Fruit fly (Drosophila melanogaster): Measurements from ENCODE around the gene CG17328.

Gene CG17328

dm6 chr2L:16299466-16300311 is at the start of gene CG17328, which contains the start of gene heix:
CG17328 (plus strand) TSS chr2L:16299943.
heix (minus strand) TSS chr2L:16299858.
- TF ChIP-seq CTCF (optimal IDR thresholded peaks at IDR 0.05) (no peak), CG8478 (optimal IDR thresholded peaks at IDR 0.05) (no peak)

dm6 chr2L:16251598-16252131 is 48.1 kb upstream of the CG17328 start, which contains the start of gene CG46309:
CG46309 (minus strand) TSS chr2L:16251788.
- TF ChIP-seq CTCF (optimal IDR thresholded peaks at IDR 0.05) (no peak), CG8478 (optimal IDR thresholded peaks at IDR 0.05) (no peak)

DNA sequence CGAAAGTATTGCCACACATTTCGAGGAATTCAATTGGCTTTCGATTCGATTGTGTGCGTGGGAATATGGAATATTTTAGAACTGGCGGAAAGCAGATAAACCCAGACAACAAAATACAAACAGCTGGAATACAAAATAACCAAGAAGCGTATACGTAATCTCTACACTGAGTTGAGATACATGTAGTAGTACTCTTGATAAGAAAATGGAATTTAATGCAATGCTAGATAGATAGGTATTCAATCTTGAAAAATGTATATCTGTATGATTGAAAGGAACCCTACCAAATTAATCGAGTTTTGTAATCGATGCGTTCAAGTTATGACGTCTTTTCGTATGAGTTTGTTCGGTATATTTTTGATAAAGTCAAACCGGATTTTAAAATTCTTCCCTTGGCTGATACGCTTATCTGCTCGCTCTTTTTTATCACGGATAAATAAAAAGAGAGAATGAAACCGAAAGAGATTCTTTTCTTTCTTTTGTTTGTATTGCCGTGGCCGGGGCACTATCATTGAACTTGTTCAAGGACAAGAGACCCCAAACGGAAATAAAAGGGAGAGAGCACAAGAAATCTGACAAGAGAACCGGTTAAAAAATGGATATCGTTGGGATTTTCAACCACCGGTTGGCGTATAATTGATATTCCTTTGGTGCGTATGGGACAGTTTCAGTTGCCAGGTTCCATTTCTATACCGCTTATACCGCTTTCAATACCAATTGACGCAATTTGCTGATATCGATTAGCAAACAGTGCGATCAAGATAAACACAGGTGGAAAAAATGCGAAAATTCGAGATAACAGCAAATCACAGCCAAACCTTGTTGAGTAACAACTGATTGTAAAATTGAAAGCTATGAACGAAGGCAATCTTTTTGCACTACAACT is 44.3 kb upstream of the CG17328 start:
- TF ChIP-seq CG8478 (optimal IDR thresholded peaks at IDR 0.05): no peak
- TF ChIP-seq CTCF (optimal IDR thresholded peaks at IDR 0.05): no peak

DNA sequence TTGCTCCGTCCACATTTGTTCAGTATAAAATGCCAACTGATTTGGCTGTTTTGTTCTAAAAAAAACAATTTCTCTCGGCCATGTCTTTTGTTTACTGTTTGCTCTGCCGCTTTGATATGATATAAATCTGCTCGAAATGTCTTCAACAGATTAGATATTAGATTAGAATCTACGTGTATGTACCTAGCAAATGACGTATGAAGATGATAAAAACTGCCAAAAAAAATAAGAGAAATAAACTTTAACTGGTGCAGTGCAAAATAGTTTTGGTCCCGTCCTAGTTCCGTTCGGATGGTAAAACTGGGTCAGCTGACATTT is 43.7 kb upstream of the CG17328 start:
- TF ChIP-seq CG8478 (optimal IDR thresholded peaks at IDR 0.05) (no peak), CTCF (optimal IDR thresholded peaks at IDR 0.05) (no peak)

- TF ChIP-seq CG8478 (optimal IDR thresholded peaks at IDR 0.05): no peak
- TF ChIP-seq CTCF (optimal IDR thresholded peaks at IDR 0.05): peak in 1 of 2 experiments; percentile 45
These were observed 42.3 kb upstream of the CG17328 start, which contains the start of the genes PRL-1 and EndoGI for dm6 chr2L:16257227-16258071. PRL-1 (minus strand) TSS chr2L:16257606. EndoGI (plus strand) TSS chr2L:16257688.

DNA sequence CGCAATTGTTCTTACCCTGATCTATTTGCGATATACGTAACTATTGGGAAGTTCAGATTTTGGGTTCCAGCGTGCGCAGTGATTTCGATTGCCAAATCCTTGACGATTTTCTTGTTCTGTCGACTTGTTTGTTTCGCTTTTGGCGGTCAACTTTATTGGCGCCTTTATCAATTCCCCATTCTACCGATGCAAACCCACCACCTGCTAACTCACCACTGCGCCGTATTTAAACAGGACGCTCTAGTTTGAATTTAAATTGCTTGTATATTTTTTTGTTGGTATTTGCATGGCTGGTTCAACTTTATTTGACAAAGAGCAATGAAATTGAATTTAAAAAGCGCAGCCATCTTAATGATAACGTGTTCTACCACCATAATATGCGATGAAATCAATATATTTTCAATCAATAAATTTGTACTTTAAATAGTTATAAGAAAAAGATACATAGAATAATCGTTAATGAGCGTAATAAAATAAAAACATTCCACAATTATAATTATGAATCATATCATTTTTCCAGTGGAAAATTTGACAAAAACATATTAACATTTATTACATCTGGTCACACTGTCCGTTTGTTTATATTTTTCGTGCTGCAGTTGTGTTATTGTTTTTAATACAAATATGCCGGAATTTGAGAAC is 38.0 kb upstream of the CG17328 start, which contains the start of the genes twe and CG4935:
twe (minus strand) TSS at position 302 of the 642 bp plus-strand sequence.
CG4935 (plus strand) TSS at position 566 of the 642 bp plus-strand sequence.
- no peak for TF ChIP-seq CTCF (optimal IDR thresholded peaks at IDR 0.05)

- TF ChIP-seq CG8478 (optimal IDR thresholded peaks at IDR 0.05) (no peak), CTCF (optimal IDR thresholded peaks at IDR 0.05) (no peak)
These were observed 36.0 kb upstream of the CG17328 start for dm6 chr2L:16263723-16264122.

dm6 chr2L:16267159-16268065 is 32.3 kb upstream of the CG17328 start:
- TF ChIP-seq CG8478 (optimal IDR thresholded peaks at IDR 0.05) (no peak), CTCF (optimal IDR thresholded peaks at IDR 0.05) (no peak)

- TF ChIP-seq CG8478 (optimal IDR thresholded peaks at IDR 0.05): no peak
- no peak for TF ChIP-seq CTCF (optimal IDR thresholded peaks at IDR 0.05)
These were observed 31.6 kb upstream of the CG17328 start for dm6 chr2L:16268107-16268539.

dm6 chr2L:16268869-16269231 is 30.9 kb upstream of the CG17328 start:
- TF ChIP-seq CG8478 (optimal IDR thresholded peaks at IDR 0.05): no peak
- TF ChIP-seq CTCF (optimal IDR thresholded peaks at IDR 0.05): no peak

DNA sequence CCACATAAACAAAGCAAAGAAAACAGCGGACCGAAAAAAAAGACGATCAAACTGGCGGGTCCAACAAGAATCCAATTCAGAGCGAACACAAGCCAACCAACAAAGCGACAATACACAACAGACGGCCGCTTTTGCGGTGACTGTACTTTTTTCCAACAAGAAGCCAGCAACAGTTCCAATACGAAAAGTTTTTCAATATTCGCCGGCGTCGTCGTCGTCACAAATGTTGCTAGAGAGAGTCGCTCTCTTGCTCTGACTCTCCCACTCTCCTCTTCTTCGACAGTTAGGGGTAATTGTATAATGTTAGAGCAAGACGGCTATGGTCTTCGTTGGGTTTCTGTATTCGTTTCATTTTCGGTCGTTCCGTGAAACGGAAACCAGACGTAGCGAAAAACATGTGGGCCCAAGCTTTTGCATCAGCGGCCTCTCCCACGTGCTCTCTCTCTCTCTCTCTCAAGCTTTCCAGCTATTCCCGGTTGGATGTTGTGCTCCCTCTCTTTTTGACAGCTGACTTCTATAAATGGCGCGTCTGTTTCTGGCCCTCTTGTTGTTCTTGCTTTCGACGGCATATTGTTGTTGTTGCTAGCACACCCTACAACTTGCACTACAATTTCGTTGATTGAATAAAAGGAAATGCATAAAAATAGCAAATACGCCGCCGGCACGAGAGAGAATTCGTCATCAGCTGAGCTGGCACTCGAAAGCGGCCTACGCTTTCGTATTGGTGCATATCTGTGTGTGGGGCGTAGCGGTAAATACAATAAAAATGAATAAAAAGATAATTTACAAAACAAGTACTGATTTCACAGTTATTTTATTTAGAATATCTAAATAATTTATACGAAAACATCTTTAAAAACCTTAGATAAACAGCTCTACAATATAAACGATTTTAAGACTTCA is 30.3 kb upstream of the CG17328 start:
- TF ChIP-seq CTCF (optimal IDR thresholded peaks at IDR 0.05) (no peak), CG8478 (optimal IDR thresholded peaks at IDR 0.05) (no peak)
